Worm (Caenorhabditis elegans) whole organism, early embryonic: ENCODE measurements around the gene tex-2.

Source experiments
- B0310.2 ChIP-seq: sonication (generic microtip); optimal IDR thresholded peaks from 2 replicates; lab custom pipeline; 2016; ENCODE audit warnings: mild to moderate bottlenecking, missing genetic modification characterization, missing compliant biosample characterization
- F13C5.2 ChIP-seq: sonication (generic microtip); optimal IDR thresholded peaks from 2 replicates; lab custom pipeline; 2017; ENCODE audit warnings: mild to moderate bottlenecking, missing genetic modification characterization, inconsistent platforms, missing compliant biosample characterization
- aly-1 ChIP-seq: sonication (generic microtip); optimal IDR thresholded peaks from 2 replicates; lab custom pipeline; 2016; ENCODE audit warnings: missing genetic modification characterization, missing compliant biosample characterization
- ama-1 ChIP-seq: fragments of 150-350 bp; optimal IDR thresholded peaks from 2 replicates; lab custom pipeline; 2014
- ceh-13 ChIP-seq: fragments of 200-800 bp; sonication (Bioruptor generic); optimal IDR thresholded peaks from 2 replicates; lab custom pipeline; 2018; ENCODE audit warnings: mild to moderate bottlenecking, missing genetic modification characterization, missing compliant biosample characterization
- ceh-36 ChIP-seq: sonication (generic microtip); optimal IDR thresholded peaks from 2 replicates; lab custom pipeline; 2016; ENCODE audit warnings: missing genetic modification characterization, inconsistent platforms, missing compliant biosample characterization
- ets-7 ChIP-seq: sonication (generic microtip); optimal IDR thresholded peaks from 2 replicates; lab custom pipeline; 2016; ENCODE audit warnings: missing genotype, missing genetic modification characterization, missing compliant biosample characterization
- flt-1 ChIP-seq: fragments of 200-800 bp; sonication (Bioruptor generic); IDR thresholded peaks from 2 replicates; pipeline ENCODE4 v1.3.6; 2022; ENCODE audit warnings: missing genetic modification characterization, missing compliant biosample characterization
- hmbx-1 ChIP-seq: sonication (generic microtip); optimal IDR thresholded peaks from 2 replicates; lab custom pipeline; 2016; ENCODE audit warnings: mild to moderate bottlenecking, missing genetic modification characterization, missing compliant biosample characterization
- hmg-4 ChIP-seq: fragments of 200-800 bp; sonication (Bioruptor generic); optimal IDR thresholded peaks from 2 replicates; lab custom pipeline; 2018; ENCODE audit warnings: mild to moderate bottlenecking, missing genetic modification characterization, missing compliant biosample characterization
- hnd-1 ChIP-seq: sonication (generic microtip); optimal IDR thresholded peaks from 2 replicates; lab custom pipeline; 2016; ENCODE audit warnings: missing genetic modification characterization, missing compliant biosample characterization
- pes-1 ChIP-seq: fragments of 200-800 bp; sonication (Bioruptor generic); IDR thresholded peaks from 2 replicates; pipeline ENCODE4 v1.3.6; 2022; ENCODE audit warnings: missing genetic modification reagents, missing genetic modification characterization, missing compliant biosample characterization
- scrt-1 ChIP-seq: fragments of 200-800 bp; sonication (Bioruptor generic); IDR thresholded peaks from 2 replicates; pipeline ENCODE4 v1.3.6; 2022; ENCODE audit warnings: missing genetic modification characterization, missing compliant biosample characterization
- sea-1 ChIP-seq: fragments of 200-800 bp; sonication (Bioruptor generic); conservative IDR thresholded peaks from 2 replicates; pipeline ENCODE4 v1.3.6; 2022; ENCODE audit warnings: missing genetic modification characterization, missing compliant biosample characterization
- tbx-11 ChIP-seq: fragments of 200-800 bp; sonication (Bioruptor generic); IDR thresholded peaks from 2 replicates; pipeline ENCODE4 v1.3.6; 2022; ENCODE audit warnings: missing genetic modification characterization, missing compliant biosample characterization
- tbx-37 ChIP-seq: fragments of 200-800 bp; sonication (Bioruptor generic); conservative IDR thresholded peaks from 2 replicates; pipeline ENCODE4 v1.3.6; 2022; ENCODE audit warnings: missing genetic modification reagents, missing genetic modification characterization, missing compliant biosample characterization
- tra-4 ChIP-seq: sonication (generic microtip); optimal IDR thresholded peaks from 2 replicates; lab custom pipeline; 2017; ENCODE audit warnings: missing genetic modification characterization, missing compliant biosample characterization

tex-2 gene

ce11 chrII:5873564-5874070, at the start of gene tex-2:
Gene tex-2, minus strand, starts transcription at chrII:5873614.
- TF ChIP-seq B0310.2, result no peak

ce11 chrII:5921620-5922019, 48.2 kb upstream of the tex-2 start, which contains the start of gene vrk-1:
Gene vrk-1, plus strand, starts transcription at chrII:5921967.
- TF ChIP-seq hmg-4 (no peak), F13C5.2 (no peak), pes-1 (GFP tag; lab: Robert Waterston, UW) (no peak), tbx-37 (no peak), sea-1 (no peak), ets-7 (no peak), hmbx-1 (tag; lab: Kevin White, UChicago) (no peak), flt-1 (no peak), ceh-36 (no peak), scrt-1 (GFP tag; lab: Robert Waterston, UW) (no peak)

- no peak for TF ChIP-seq hmg-4
- TF ChIP-seq pes-1 (GFP tag; lab: Robert Waterston, UW), result no peak
- TF ChIP-seq ceh-36, result no peak
These were observed 44.8 kb upstream of the tex-2 start, which contains the start of gene ptp-2 for ce11 chrII:5918149-5918697. Gene ptp-2, plus strand, starts transcription at chrII:5918647.

- TF ChIP-seq flt-1 (no peak), hmbx-1 (tag; lab: Kevin White, UChicago) (no peak), ama-1 (lab: Kevin White, UChicago) (no peak), ceh-36 (no peak), tra-4 (tag; lab: Kevin White, UChicago) (no peak), sea-1 (no peak), F13C5.2 (no peak), tbx-37 (no peak), hnd-1 (tag; lab: Kevin White, UChicago) (no peak), hmg-4 (no peak), ets-7 (no peak)
These were observed 43.6 kb upstream of the tex-2 start, which contains the start of gene frh-1 for ce11 chrII:5917010-5917472. Gene frh-1, plus strand, starts transcription at chrII:5917422.

ce11 chrII:5913897-5914296, 40.5 kb upstream of the tex-2 start:
- no peak for TF ChIP-seq aly-1
- no peak for TF ChIP-seq B0310.2
- no peak for TF ChIP-seq flt-1
- TF ChIP-seq tbx-37, result no peak
- TF ChIP-seq ceh-36, result no peak
- no peak for TF ChIP-seq F13C5.2
- no peak for TF ChIP-seq ama-1 (lab: Kevin White, UChicago)
- TF ChIP-seq sea-1, result no peak
- TF ChIP-seq tbx-11 (GFP tag; lab: Robert Waterston, UW), result no peak
- no peak for TF ChIP-seq hnd-1 (tag; lab: Kevin White, UChicago)
- TF ChIP-seq pes-1 (GFP tag; lab: Robert Waterston, UW), result no peak
- TF ChIP-seq ceh-13, result no peak
- no peak for TF ChIP-seq hmg-4
- TF ChIP-seq ets-7, result no peak
- TF ChIP-seq hmbx-1 (tag; lab: Kevin White, UChicago), result no peak
- TF ChIP-seq scrt-1 (GFP tag; lab: Robert Waterston, UW), result no peak
- no peak for TF ChIP-seq tra-4 (tag; lab: Kevin White, UChicago)

ce11 chrII:5911939-5912523, 38.6 kb upstream of the tex-2 start:
- no peak for TF ChIP-seq ama-1 (lab: Kevin White, UChicago)
- no peak for TF ChIP-seq hnd-1 (tag; lab: Kevin White, UChicago)

ce11 chrII:5911274-5911673, 37.9 kb upstream of the tex-2 start, which contains the start of gene cgt-3:
Gene cgt-3, plus strand, starts transcription at chrII:5911324.
- TF ChIP-seq sea-1 (no peak), tbx-37 (no peak), B0310.2 (no peak), tbx-11 (GFP tag; lab: Robert Waterston, UW) (no peak), hnd-1 (tag; lab: Kevin White, UChicago) (no peak), ets-7 (no peak), ceh-36 (no peak), pes-1 (GFP tag; lab: Robert Waterston, UW) (no peak), ceh-13 (no peak), ama-1 (lab: Kevin White, UChicago) (no peak), hmg-4 (no peak), aly-1 (no peak), flt-1 (no peak), F13C5.2 (no peak), tra-4 (tag; lab: Kevin White, UChicago) (no peak), hmbx-1 (tag; lab: Kevin White, UChicago) (no peak), scrt-1 (GFP tag; lab: Robert Waterston, UW) (no peak)

ce11 chrII:5907482-5907881, 34.1 kb upstream of the tex-2 start, which contains the start of gene vps-35:
Gene vps-35, plus strand, starts transcription at chrII:5907816.
- TF ChIP-seq scrt-1 (GFP tag; lab: Robert Waterston, UW) (no peak), ceh-36 (no peak), ceh-13 (no peak), sea-1 (no peak), pes-1 (GFP tag; lab: Robert Waterston, UW) (no peak), B0310.2 (no peak)

ce11 chrII:5906274-5906673, 32.9 kb upstream of the tex-2 start, which contains the start of gene F59G1.8:
Gene F59G1.8, plus strand, starts transcription at chrII:5906566.
- no peak for TF ChIP-seq scrt-1 (GFP tag; lab: Robert Waterston, UW)
- no peak for TF ChIP-seq sea-1
- no peak for TF ChIP-seq ets-7
- TF ChIP-seq ceh-36, result no peak
- no peak for TF ChIP-seq tbx-37
- no peak for TF ChIP-seq tbx-11 (GFP tag; lab: Robert Waterston, UW)
- no peak for TF ChIP-seq F13C5.2
- TF ChIP-seq pes-1 (GFP tag; lab: Robert Waterston, UW), result no peak
- TF ChIP-seq hmbx-1 (tag; lab: Kevin White, UChicago), result no peak
- no peak for TF ChIP-seq tra-4 (tag; lab: Kevin White, UChicago)
- TF ChIP-seq hmg-4, result no peak
- TF ChIP-seq ceh-13, result no peak
- TF ChIP-seq ama-1 (lab: Kevin White, UChicago), result no peak
- TF ChIP-seq flt-1, result no peak
- no peak for TF ChIP-seq aly-1
